Worm (Caenorhabditis elegans) whole organism, late embryonic: Measurements from ENCODE around the gene gpa-7.

Source experiments
- T23F11.4 ChIP-seq: fragments of 200-800 bp; sonication (Bioruptor generic); optimal IDR thresholded peaks from 2 replicates; lab custom pipeline; 2018; ENCODE audit warnings: mild to moderate bottlenecking, missing genetic modification characterization, missing compliant biosample characterization
- npax-4 ChIP-seq: sonication (generic microtip); optimal IDR thresholded peaks from 2 replicates; lab custom pipeline; 2016; ENCODE audit warnings: missing genetic modification characterization, missing compliant biosample characterization
- unc-86 ChIP-seq: sonication (generic microtip); optimal IDR thresholded peaks from 2 replicates; lab custom pipeline; 2016; ENCODE audit warnings: missing genetic modification characterization, missing compliant biosample characterization
- zip-5 ChIP-seq: sonication (generic microtip); optimal IDR thresholded peaks from 2 replicates; lab custom pipeline; 2016; ENCODE audit warnings: missing genetic modification characterization, missing compliant biosample characterization

DNA sequence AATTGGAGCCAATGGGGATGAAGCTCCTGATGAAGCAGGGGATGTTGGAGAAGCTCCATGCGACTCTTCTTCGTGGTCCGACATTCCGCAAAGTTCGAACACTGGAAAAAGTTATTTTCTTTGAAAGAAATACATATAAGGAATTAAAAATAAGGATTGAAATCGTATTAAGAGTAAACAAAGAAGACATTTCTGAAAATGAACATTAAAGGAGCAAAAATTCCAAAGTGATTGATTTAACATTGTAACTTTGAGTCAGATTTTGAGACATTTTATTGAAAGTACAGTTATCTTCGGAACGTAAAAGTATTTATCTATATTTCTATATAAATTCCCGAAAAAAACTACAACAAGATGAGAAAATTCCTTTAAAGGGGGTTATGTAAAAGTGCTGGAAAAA lies 20.7 kb downstream of the gpa-7 start, which contains the start of gene F13B12.1:
- TF ChIP-seq T23F11.4 (GFP tag; lab: Kevin White, UChicago) = no peak
- no peak for TF ChIP-seq npax-4 (tag; lab: Kevin White, UChicago)
- TF ChIP-seq zip-5 (tag; lab: Kevin White, UChicago) = no peak
- no peak for TF ChIP-seq unc-86 (tag; lab: Kevin White, UChicago)
